Worm (Caenorhabditis elegans): ENCODE data around the gene slfl-4.

DNA sequence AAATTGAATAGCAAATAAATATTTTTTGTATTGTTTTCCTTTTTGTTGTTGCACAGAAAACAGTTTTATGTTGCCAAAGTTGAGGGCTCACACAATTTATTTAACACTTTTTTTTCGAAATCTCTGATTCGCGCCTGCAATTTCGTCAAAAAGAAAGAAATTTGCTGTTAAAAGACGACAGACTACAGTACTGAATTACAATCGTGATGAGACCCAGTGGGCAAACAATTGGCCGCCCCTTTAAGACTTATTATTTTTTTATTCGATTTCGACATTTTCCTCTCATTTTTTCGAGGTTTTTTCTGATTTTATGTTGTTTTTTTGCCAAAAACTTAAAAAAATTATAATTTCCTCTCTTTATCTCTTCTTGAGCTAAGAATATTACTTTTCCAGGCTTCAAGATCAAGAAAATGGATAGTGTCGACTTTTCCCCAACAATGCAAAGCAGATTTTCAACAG, at the start of gene slfl-4:
- TF ChIP-seq T22C8.4 (GFP tag; IDR thresholded peaks at IDR 0.05) (no peak), med-1 (GFP tag; optimal IDR thresholded peaks at IDR 0.05; ENCODE audit: insufficient read depth) (no peak), klf-2 (GFP tag; conservative IDR thresholded peaks at IDR 0.05) (no peak), ztf-29 (GFP tag; IDR thresholded peaks at IDR 0.05) (no peak)
